Worm (Caenorhabditis elegans): ENCODE measurements around the gene F56H9.6.

F56H9.6 gene

DNA sequence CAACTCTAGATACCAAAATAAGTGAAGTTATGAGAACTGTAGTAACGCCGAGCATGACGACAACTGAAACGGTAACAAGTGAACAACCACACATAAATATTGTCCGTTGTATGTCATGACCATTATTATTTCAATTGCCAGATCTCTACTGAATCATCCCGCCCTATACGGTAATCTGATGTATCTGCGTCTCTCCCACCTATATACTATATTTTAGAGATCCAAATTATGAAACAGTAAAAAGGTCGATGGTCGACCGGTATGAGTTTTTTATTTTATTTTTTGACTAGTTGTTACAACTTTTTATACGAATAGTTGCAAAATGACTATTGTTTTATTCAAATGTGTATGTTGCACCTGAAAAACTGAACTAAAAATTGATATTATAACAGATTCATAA, 39.0 kb downstream of the F56H9.6 start, which contains the start of gene ttr-43:
Gene ttr-43 (minus strand): TSS at position 101 of the 400 bp plus-strand sequence.
- TF ChIP-seq nhr-2 (tag; optimal IDR thresholded peaks at IDR 0.05) (no peak), elt-1 (tag; optimal IDR thresholded peaks at IDR 0.05; ENCODE audit: borderline replicate concordance, insufficient read depth) (no peak), hlh-1 (tag; optimal IDR thresholded peaks at IDR 0.05) (no peak), lin-32 (GFP tag; optimal IDR thresholded peaks at IDR 0.05) (no peak), elt-3 (tag; optimal IDR thresholded peaks at IDR 0.05) (no peak), pha-4 (tag; optimal IDR thresholded peaks at IDR 0.05) (no peak), ztf-11 (tag; optimal IDR thresholded peaks at IDR 0.05) (no peak), mab-5 (tag; optimal IDR thresholded peaks at IDR 0.05) (no peak), lin-13 (tag; optimal IDR thresholded peaks at IDR 0.05) (no peak), lsy-2 (tag; optimal IDR thresholded peaks at IDR 0.05) (no peak), unc-39 (tag; optimal IDR thresholded peaks at IDR 0.05) (no peak), nhr-237 (tag; optimal IDR thresholded peaks at IDR 0.05) (no peak), drap-1 (GFP tag; optimal IDR thresholded peaks at IDR 0.05) (no peak)

DNA sequence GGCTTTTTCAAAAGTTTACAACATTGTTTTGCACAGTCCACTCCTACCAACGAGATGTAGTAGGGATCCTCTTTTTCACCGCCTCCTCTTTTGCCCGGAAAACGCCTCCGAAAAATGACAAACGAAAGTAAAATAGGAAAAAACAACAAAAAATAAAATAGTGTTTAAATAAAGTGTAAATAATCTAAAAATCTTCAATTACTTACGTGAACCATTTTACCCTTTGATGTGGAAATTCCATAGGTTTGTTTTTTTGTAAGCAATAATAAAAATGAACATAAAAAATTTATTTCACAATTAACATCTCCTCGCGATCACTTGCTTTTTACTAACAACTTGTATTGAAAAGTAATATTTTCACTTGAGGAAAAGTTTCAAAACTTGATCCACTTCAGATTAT, 41.6 kb downstream of the F56H9.6 start, which contains the start of gene C14C10.1:
Gene C14C10.1 (plus strand): TSS at position 301 of the 400 bp plus-strand sequence.
- TF ChIP-seq nhr-76 (tag; optimal IDR thresholded peaks at IDR 0.05) (no peak), ces-1 (GFP tag; optimal IDR thresholded peaks at IDR 0.05) (no peak), bed-3 (GFP tag; optimal IDR thresholded peaks at IDR 0.05) (no peak), lsy-2 (tag; optimal IDR thresholded peaks at IDR 0.05) (no peak), lin-32 (GFP tag; optimal IDR thresholded peaks at IDR 0.05) (no peak), pha-4 (tag; optimal IDR thresholded peaks at IDR 0.05) (no peak), ceh-39 (tag; optimal IDR thresholded peaks at IDR 0.05) (no peak), hlh-1 (tag; optimal IDR thresholded peaks at IDR 0.05) (no peak), lin-13 (tag; optimal IDR thresholded peaks at IDR 0.05) (no peak), unc-62 (GFP tag; optimal IDR thresholded peaks at IDR 0.05) (no peak), mls-2 (tag; optimal IDR thresholded peaks at IDR 0.05) (no peak), ceh-83 (GFP tag; optimal IDR thresholded peaks at IDR 0.05) (no peak), zip-8 (tag; optimal IDR thresholded peaks at IDR 0.05) (no peak), drap-1 (GFP tag; optimal IDR thresholded peaks at IDR 0.05) (no peak), nhr-28 (tag; optimal IDR thresholded peaks at IDR 0.05) (no peak)

DNA sequence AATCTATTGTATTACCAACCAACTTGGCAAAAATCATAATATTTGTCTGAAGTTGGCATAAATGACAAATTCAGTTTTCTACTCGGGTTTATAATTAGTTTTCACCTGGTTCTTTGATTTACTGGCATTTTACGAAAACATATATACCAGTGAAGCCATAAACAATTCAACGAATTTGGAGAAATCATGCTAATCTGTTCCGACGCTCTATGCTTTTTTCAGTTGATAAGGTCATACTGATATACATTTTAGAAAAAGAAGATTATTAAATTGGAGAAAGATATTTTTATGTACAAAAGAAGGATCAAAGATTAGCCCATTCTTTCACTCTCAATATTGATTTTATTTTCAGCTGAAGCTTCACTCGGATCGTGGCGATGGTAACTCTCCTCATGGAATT, 42.9 kb downstream of the F56H9.6 start:
- no peak for TF ChIP-seq nhr-76 (tag; optimal IDR thresholded peaks at IDR 0.05)
- no peak for TF ChIP-seq nhr-28 (tag; optimal IDR thresholded peaks at IDR 0.05)
- no peak for TF ChIP-seq nhr-2 (tag; optimal IDR thresholded peaks at IDR 0.05)
- TF ChIP-seq nhr-237 (tag; optimal IDR thresholded peaks at IDR 0.05): no peak
- TF ChIP-seq elt-3 (tag; optimal IDR thresholded peaks at IDR 0.05): no peak
- TF ChIP-seq snpc-4 (tag; optimal IDR thresholded peaks at IDR 0.05): no peak

DNA sequence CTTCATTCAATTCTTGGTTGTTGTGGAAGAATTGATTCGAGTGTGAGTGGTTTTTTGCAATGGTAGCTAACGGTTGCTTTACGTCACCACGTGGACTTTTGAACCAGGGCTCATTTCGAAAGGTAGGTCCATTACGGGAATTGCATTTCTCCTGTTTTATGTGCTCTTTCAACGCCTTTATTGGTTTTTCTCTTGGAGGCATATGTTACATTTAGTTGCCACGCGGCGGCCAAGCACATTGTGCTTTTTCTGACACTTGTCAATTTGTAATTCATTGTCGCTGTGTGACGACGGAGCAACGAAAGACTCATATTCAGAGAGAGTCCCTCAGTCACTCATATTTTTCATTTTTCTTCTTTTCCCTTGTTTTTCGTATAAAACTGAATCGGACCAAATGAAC, 44.9 kb downstream of the F56H9.6 start:
- TF ChIP-seq sptf-1 (tag; optimal IDR thresholded peaks at IDR 0.05) (no peak), bed-3 (GFP tag; optimal IDR thresholded peaks at IDR 0.05) (no peak), nhr-76 (tag; optimal IDR thresholded peaks at IDR 0.05) (no peak), pha-4 (tag; optimal IDR thresholded peaks at IDR 0.05) (no peak), hlh-1 (tag; optimal IDR thresholded peaks at IDR 0.05) (no peak), M03D4.4 (tag; optimal IDR thresholded peaks at IDR 0.05) (no peak), ceh-43 (GFP tag; optimal IDR thresholded peaks at IDR 0.05) (no peak), mab-5 (tag; optimal IDR thresholded peaks at IDR 0.05) (no peak), ztf-11 (tag; optimal IDR thresholded peaks at IDR 0.05) (no peak), lin-13 (tag; optimal IDR thresholded peaks at IDR 0.05) (no peak), nhr-237 (tag; optimal IDR thresholded peaks at IDR 0.05) (no peak)

DNA sequence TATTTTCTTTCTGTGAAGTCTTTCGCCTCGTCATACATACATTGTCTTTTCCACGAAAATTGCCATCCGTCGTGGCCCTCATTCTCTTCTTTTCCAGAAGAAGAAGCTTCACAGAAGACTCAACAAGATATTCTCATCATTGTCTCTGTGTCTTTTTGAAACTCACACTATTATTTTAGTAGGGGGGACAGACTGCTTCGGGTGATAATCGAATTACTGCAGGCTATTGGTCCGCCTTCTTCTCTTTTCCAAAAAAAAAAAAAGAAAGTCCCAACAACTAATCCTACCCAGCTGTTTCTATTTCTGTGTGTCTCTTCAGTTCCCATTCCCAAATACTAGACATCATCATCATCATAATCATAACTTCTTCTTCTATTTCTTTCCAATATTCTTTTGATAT, 46.2 kb downstream of the F56H9.6 start:
- TF ChIP-seq flh-1 (GFP tag; optimal IDR thresholded peaks at IDR 0.05) (no peak), tbx-8 (GFP tag; optimal IDR thresholded peaks at IDR 0.05) (no peak), ces-1 (GFP tag; optimal IDR thresholded peaks at IDR 0.05) (peak; percentile 94), M03D4.4 (tag; optimal IDR thresholded peaks at IDR 0.05) (no peak)

DNA sequence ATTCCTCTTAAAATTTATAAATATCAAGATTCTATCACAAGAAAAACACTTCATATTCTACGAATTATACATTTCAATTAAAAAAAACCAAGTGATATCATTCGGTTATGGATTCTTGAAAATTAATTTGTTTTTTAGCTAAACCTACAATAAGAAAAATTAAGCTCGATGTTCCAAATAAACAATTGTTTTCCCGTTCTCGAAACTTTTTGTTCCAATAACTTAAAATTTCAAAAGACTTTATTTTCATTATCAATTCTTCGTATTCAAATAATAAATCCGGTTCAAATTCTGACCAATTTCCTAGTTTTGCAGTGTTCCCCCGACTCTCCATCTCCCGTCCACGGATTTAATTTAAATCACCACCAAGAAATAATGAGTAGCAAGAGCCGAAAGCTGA, 50.3 kb downstream of the F56H9.6 start, which contains the start of gene E02A10.3:
Gene E02A10.3 (plus strand): TSS at position 301 of the 400 bp plus-strand sequence.
- no peak for TF ChIP-seq ztf-11 (tag; optimal IDR thresholded peaks at IDR 0.05)
- TF ChIP-seq flh-1 (GFP tag; optimal IDR thresholded peaks at IDR 0.05): no peak
- no peak for TF ChIP-seq blmp-1 (tag; optimal IDR thresholded peaks at IDR 0.05)
- no peak for TF ChIP-seq ceh-39 (tag; optimal IDR thresholded peaks at IDR 0.05)
- no peak for TF ChIP-seq ces-1 (GFP tag; optimal IDR thresholded peaks at IDR 0.05)
- no peak for TF ChIP-seq nhr-12 (tag; optimal IDR thresholded peaks at IDR 0.05)
- no peak for TF ChIP-seq hlh-1 (tag; optimal IDR thresholded peaks at IDR 0.05)
- no peak for TF ChIP-seq zip-8 (tag; optimal IDR thresholded peaks at IDR 0.05)
- no peak for TF ChIP-seq nhr-28 (tag; optimal IDR thresholded peaks at IDR 0.05)
- TF ChIP-seq mep-1 (tag; optimal IDR thresholded peaks at IDR 0.05): no peak
- no peak for TF ChIP-seq lsy-2 (tag; optimal IDR thresholded peaks at IDR 0.05)
- no peak for TF ChIP-seq ceh-43 (GFP tag; optimal IDR thresholded peaks at IDR 0.05)
- TF ChIP-seq cnd-1 (tag; optimal IDR thresholded peaks at IDR 0.05): no peak
- TF ChIP-seq nhr-2 (tag; optimal IDR thresholded peaks at IDR 0.05): no peak
- TF ChIP-seq unc-120 (tag; optimal IDR thresholded peaks at IDR 0.05; ENCODE audit: poor library complexity, severe bottlenecking): no peak
- no peak for TF ChIP-seq tbx-8 (GFP tag; optimal IDR thresholded peaks at IDR 0.05)

All from whole organism, mixed stage, embryonic.